Worm (Caenorhabditis elegans): ENCODE data around the gene srbc-56.

Gene srbc-56

ce11 chrV:15796087-15796486 is 35.4 kb downstream of the srbc-56 start, which contains the start of gene nhr-223:
Gene nhr-223, plus strand, starts transcription at chrV:15796387.
- TF ChIP-seq jun-1 (tag; optimal IDR thresholded peaks at IDR 0.05) (no peak), D1046.2 (GFP tag; IDR thresholded peaks at IDR 0.05) (no peak), unc-62 (GFP tag; optimal IDR thresholded peaks at IDR 0.05 in 1 of 2) (peak in 1 of 2 experiments; percentile 78), unc-62 (tag; optimal IDR thresholded peaks at IDR 0.05) (no peak)

ce11 chrV:15793270-15793669 is 38.2 kb downstream of the srbc-56 start, which contains the start of gene T26E4.7:
Gene T26E4.7, plus strand, starts transcription at chrV:15793570.
- TF ChIP-seq lin-1 (GFP tag; IDR thresholded peaks at IDR 0.05) (no peak), ama-1 (optimal IDR thresholded peaks at IDR 0.05) (no peak)

- TF ChIP-seq aha-1 (tag) (peak; percentile 12), egl-43 (GFP tag; IDR thresholded peaks at IDR 0.05) (no peak)
Observed at ce11 chrV:15792409-15792808, 39.1 kb downstream of the srbc-56 start, which contains the start of gene T26E4.4. Gene T26E4.4, minus strand, starts transcription at chrV:15792509.

- TF ChIP-seq dmd-6 (GFP tag; IDR thresholded peaks at IDR 0.05) (no peak), lin-39 (tag; optimal IDR thresholded peaks at IDR 0.05) (no peak), snpc-1.2 (GFP tag; IDR thresholded peaks at IDR 0.05) (no peak), nhr-102 (tag; optimal IDR thresholded peaks at IDR 0.05) (no peak), nhr-42 (GFP tag; IDR thresholded peaks at IDR 0.05) (no peak), R02D3.7 (tag; optimal IDR thresholded peaks at IDR 0.05) (no peak), zip-2 (tag; optimal IDR thresholded peaks at IDR 0.05) (no peak), pqm-1 (tag; optimal IDR thresholded peaks at IDR 0.05) (no peak), pha-4 (GFP tag; IDR thresholded peaks at IDR 0.05) (no peak), pha-4 (tag; optimal IDR thresholded peaks at IDR 0.05) (no peak)
Observed at ce11 chrV:15782494-15782893, 49.0 kb downstream of the srbc-56 start, which contains the start of gene T26E4.3. Gene T26E4.3, plus strand, starts transcription at chrV:15782794.

- TF ChIP-seq lir-3 (tag; optimal IDR thresholded peaks at IDR 0.05): no peak
- TF ChIP-seq dmd-8 (GFP tag; IDR thresholded peaks at IDR 0.05): no peak
- no peak for TF ChIP-seq tag-97 (GFP tag; IDR thresholded peaks at IDR 0.05)
- TF ChIP-seq Y75B8A.6 (GFP tag; IDR thresholded peaks at IDR 0.05): no peak
- TF ChIP-seq nhr-11 (tag; optimal IDR thresholded peaks at IDR 0.05): no peak
- TF ChIP-seq lim-7 (GFP tag; IDR thresholded peaks at IDR 0.05): no peak
- no peak for TF ChIP-seq mdt-29 (GFP tag; IDR thresholded peaks at IDR 0.05)
- no peak for TF ChIP-seq egl-27 (tag; optimal IDR thresholded peaks at IDR 0.05)
- TF ChIP-seq rbr-2 (tag; optimal IDR thresholded peaks at IDR 0.05): no peak
- TF ChIP-seq F49E8.2 (tag; optimal IDR thresholded peaks at IDR 0.05; ENCODE audit: borderline replicate concordance): no peak
- TF ChIP-seq mxl-3 (GFP tag; optimal IDR thresholded peaks at IDR 0.05): no peak
- TF ChIP-seq tra-1 (GFP tag; IDR thresholded peaks at IDR 0.05): no peak
Observed at ce11 chrV:15781086-15781485, 50.4 kb downstream of the srbc-56 start, which contains the start of gene T26E4.2. Gene T26E4.2, plus strand, starts transcription at chrV:15781386.

Measured in whole organism, L4 larva.